Fruit fly (Drosophila melanogaster): ENCODE measurements around the gene cl.
A peak's percentile ranks its signal among the peaks of the same experiment; 100 is the strongest.

- TF ChIP-seq CG10669 (GFP tag; optimal IDR thresholded peaks at IDR 0.05): no peak
- no peak for TF ChIP-seq Blimp-1 (GFP tag; optimal IDR thresholded peaks at IDR 0.05)
- no peak for TF ChIP-seq cyc (GFP tag; optimal IDR thresholded peaks at IDR 0.05)
- no peak for TF ChIP-seq Hr38 (GFP tag; optimal IDR thresholded peaks at IDR 0.05)
- TF ChIP-seq pdm3 (GFP tag; optimal IDR thresholded peaks at IDR 0.05): no peak
- TF ChIP-seq OdsH (GFP tag; optimal IDR thresholded peaks at IDR 0.05): no peak
- no peak for TF ChIP-seq fkh (GFP tag; optimal IDR thresholded peaks at IDR 0.05)
- TF ChIP-seq Hr39 (GFP tag; optimal IDR thresholded peaks at IDR 0.05): no peak
- peak; percentile 16 for TF ChIP-seq spab (GFP tag; optimal IDR thresholded peaks at IDR 0.05)
- no peak for TF ChIP-seq CG8319 (GFP tag; optimal IDR thresholded peaks at IDR 0.05)
- TF ChIP-seq CG9139 (GFP tag; optimal IDR thresholded peaks at IDR 0.05): peak; percentile 29
- no peak for TF ChIP-seq acj6 (GFP tag; optimal IDR thresholded peaks at IDR 0.05)
- no peak for TF ChIP-seq net (GFP tag; optimal IDR thresholded peaks at IDR 0.05)
Measured at dm6 chr2L:5489757-5490359, 30.1 kb upstream of the cl start.

All from whole organism, prepupa.